Worm (Caenorhabditis elegans) whole organism, L2 larva: ENCODE data around the gene appg-2.
A peak's percentile ranks its signal among the peaks of the same experiment; 100 is the strongest.

Source experiments
- C34F6.9 ChIP-seq: fragments of 150-350 bp; optimal IDR thresholded peaks from 2 replicates; lab custom pipeline; 2014; ENCODE audit warnings: missing biosample characterization, missing genetic modification characterization
- F13H6.1 ChIP-seq: sonication (generic microtip); optimal IDR thresholded peaks from 2 replicates; lab custom pipeline; 2016; ENCODE audit warnings: missing genetic modification characterization, missing compliant biosample characterization
- R02D3.7 ChIP-seq: fragments of 150-350 bp; optimal IDR thresholded peaks from 2 replicates; lab custom pipeline; 2014; ENCODE audit warnings: missing biosample characterization, missing genetic modification characterization
- Y55F3AM.14 ChIP-seq: fragments of 200-800 bp; sonication (Bioruptor generic); optimal IDR thresholded peaks from 2 replicates; lab custom pipeline; 2018; ENCODE audit warnings: mild to moderate bottlenecking, missing genetic modification characterization, missing compliant biosample characterization
- ZK546.5 ChIP-seq: sonication (generic microtip); optimal IDR thresholded peaks from 2 replicates; lab custom pipeline; 2017; ENCODE audit warnings: missing biosample characterization, missing genetic modification characterization
- alr-1 ChIP-seq: fragments of 150-350 bp; optimal IDR thresholded peaks from 2 replicates; lab custom pipeline; 2014; ENCODE audit warnings: missing biosample characterization, missing genetic modification characterization
- aly-2 ChIP-seq: fragments of 150-350 bp; optimal IDR thresholded peaks from 2 replicates; lab custom pipeline; 2014; ENCODE audit warnings: missing biosample characterization, missing genetic modification characterization
- ama-1 ChIP-seq: fragments of 150-350 bp; optimal IDR thresholded peaks from 2 replicates; lab custom pipeline; 2018; ENCODE audit warnings: inconsistent platforms
- blmp-1 ChIP-seq: sonication (generic microtip); optimal IDR thresholded peaks from 2 replicates; lab custom pipeline; 2017; ENCODE audit warnings: missing genetic modification characterization, mild to moderate bottlenecking, missing compliant biosample characterization, antibody characterized with exemption, moderate library complexity; ENCODE audit not compliant: insufficient read depth
- ceh-16 ChIP-seq: fragments of 150-350 bp; optimal IDR thresholded peaks from 2 replicates; lab custom pipeline; 2014; ENCODE audit warnings: missing biosample characterization, missing genetic modification characterization
- ceh-82 ChIP-seq: fragments of 150-350 bp; optimal IDR thresholded peaks from 2 replicates; lab custom pipeline; 2014; ENCODE audit warnings: missing biosample characterization, missing genetic modification characterization
- crh-2 ChIP-seq: sonication (generic microtip); optimal IDR thresholded peaks from 2 replicates; lab custom pipeline; 2017; ENCODE audit warnings: missing biosample characterization, missing genetic modification characterization
- dmd-4 ChIP-seq: sonication (generic microtip); optimal IDR thresholded peaks from 2 replicates; lab custom pipeline; 2017; ENCODE audit warnings: missing biosample characterization, missing genetic modification characterization
- egl-27 ChIP-seq: sonication (generic microtip); optimal IDR thresholded peaks from 3 replicates; lab custom pipeline; 2017; ENCODE audit warnings: missing biosample characterization, missing genetic modification reagents, missing genetic modification characterization
- elt-1 ChIP-seq: fragments of 150-350 bp; optimal IDR thresholded peaks from 2 replicates; lab custom pipeline; 2014; ENCODE audit warnings: missing biosample characterization, missing genetic modification characterization
- elt-3 ChIP-seq: sonication (generic microtip); optimal IDR thresholded peaks from 2 replicates; lab custom pipeline; 2017; ENCODE audit warnings: missing biosample characterization, missing genetic modification characterization
- fos-1 ChIP-seq: fragments of 150-350 bp; optimal IDR thresholded peaks from 2 replicates; lab custom pipeline; 2014; ENCODE audit warnings: missing biosample characterization, missing genetic modification characterization
- gmeb-1 ChIP-seq: fragments of 150-350 bp; optimal IDR thresholded peaks from 2 replicates; lab custom pipeline; 2014; ENCODE audit warnings: missing biosample characterization, missing genetic modification characterization
- lin-11 ChIP-seq: fragments of 150-350 bp; sonication (generic microtip); optimal IDR thresholded peaks from 2 replicates; lab custom pipeline; 2014; ENCODE audit warnings: missing biosample characterization, missing genetic modification characterization, inconsistent platforms, mixed read lengths
- lin-13 ChIP-seq: fragments of 150-350 bp; optimal IDR thresholded peaks from 2 replicates; lab custom pipeline; 2014; ENCODE audit warnings: missing biosample characterization, missing genetic modification reagents, missing genetic modification characterization
- lin-39 ChIP-seq: fragments of 150-350 bp; optimal IDR thresholded peaks from 2 replicates; lab custom pipeline; 2014; ENCODE audit warnings: missing biosample characterization, missing genetic modification reagents, missing genetic modification characterization
- lsy-2 ChIP-seq, 2 experiments: fragments of 150-350 bp in 1 of 2; sonication (generic microtip) in 1 of 2; optimal IDR thresholded peaks; 2 replicates each; lab custom pipeline; 2014 to 2017; ENCODE audit warnings: missing biosample characterization in 2 of 2, missing genetic modification characterization in 2 of 2
- mab-5 ChIP-seq: fragments of 150-350 bp; optimal IDR thresholded peaks from 2 replicates; lab custom pipeline; 2014; ENCODE audit warnings: missing biosample characterization, missing genetic modification characterization
- mbf-1 ChIP-seq: sonication (generic microtip); optimal IDR thresholded peaks from 2 replicates; lab custom pipeline; 2017; ENCODE audit warnings: missing biosample characterization, missing genetic modification characterization
- mdl-1 ChIP-seq, 2 experiments: fragments of 150-350 bp in 1 of 2; sonication (generic microtip) in 1 of 2; optimal IDR thresholded peaks; 2 replicates each; lab custom pipeline; 2017; ENCODE audit warnings: missing biosample characterization in 2 of 2, missing genetic modification characterization in 2 of 2
- nhr-10 ChIP-seq: sonication (generic microtip); optimal IDR thresholded peaks from 2 replicates; lab custom pipeline; 2017; ENCODE audit warnings: missing biosample characterization, missing genetic modification characterization
- nhr-11 ChIP-seq: fragments of 150-350 bp; optimal IDR thresholded peaks from 2 replicates; lab custom pipeline; 2014; ENCODE audit warnings: missing biosample characterization, missing genetic modification characterization
- nhr-12 ChIP-seq: fragments of 150-350 bp; optimal IDR thresholded peaks from 2 replicates; lab custom pipeline; 2014; ENCODE audit warnings: missing biosample characterization, missing genetic modification characterization
- nhr-129 ChIP-seq: fragments of 150-350 bp; optimal IDR thresholded peaks from 2 replicates; lab custom pipeline; 2014; ENCODE audit warnings: missing biosample characterization, missing genetic modification characterization
- nhr-21 ChIP-seq: fragments of 150-350 bp; optimal IDR thresholded peaks from 2 replicates; lab custom pipeline; 2014; ENCODE audit warnings: missing biosample characterization, missing genetic modification characterization
- nhr-23 ChIP-seq: fragments of 150-350 bp; optimal IDR thresholded peaks from 2 replicates; lab custom pipeline; 2014; ENCODE audit warnings: missing biosample characterization, missing genetic modification reagents, missing genetic modification characterization
- nhr-237 ChIP-seq: fragments of 150-350 bp; optimal IDR thresholded peaks from 2 replicates; lab custom pipeline; 2014; ENCODE audit warnings: missing biosample characterization, missing genetic modification characterization
- nhr-25 ChIP-seq: fragments of 150-350 bp; sonication (generic microtip); optimal IDR thresholded peaks from 3 replicates; lab custom pipeline; 2014; ENCODE audit warnings: missing biosample characterization, missing genetic modification characterization
- nhr-6 ChIP-seq: fragments of 150-350 bp; optimal IDR thresholded peaks from 2 replicates; lab custom pipeline; 2014; ENCODE audit warnings: missing biosample characterization, missing genetic modification characterization
- nhr-77 ChIP-seq: fragments of 150-350 bp; optimal IDR thresholded peaks from 2 replicates; lab custom pipeline; 2014; ENCODE audit warnings: missing biosample characterization, missing genetic modification characterization
- peb-1 ChIP-seq: fragments of 150-350 bp; optimal IDR thresholded peaks from 2 replicates; lab custom pipeline; 2014; ENCODE audit warnings: missing biosample characterization, missing genetic modification characterization
- sem-4 ChIP-seq: fragments of 150-350 bp; optimal IDR thresholded peaks from 2 replicates; lab custom pipeline; 2014; ENCODE audit warnings: missing biosample characterization, missing genetic modification reagents, missing genetic modification characterization
- skn-1 ChIP-seq: sonication (generic microtip); optimal IDR thresholded peaks from 2 replicates; lab custom pipeline; 2017; ENCODE audit warnings: missing biosample characterization, missing genetic modification characterization
- sma-3 ChIP-seq: sonication (generic microtip); optimal IDR thresholded peaks from 2 replicates; lab custom pipeline; 2016; ENCODE audit warnings: missing genetic modification reagents, missing genetic modification characterization, missing compliant biosample characterization
- sma-9 ChIP-seq, 2 experiments: fragments of 150-350 bp in 1 of 2; sonication (generic microtip) in 1 of 2; optimal IDR thresholded peaks; 2 replicates each; lab custom pipeline; 2014 to 2016; ENCODE audit warnings: missing genetic modification characterization in 2 of 2, mild to moderate bottlenecking in 1 of 2, missing biosample characterization in 1 of 2, missing compliant biosample characterization in 1 of 2, missing genetic modification reagents in 1 of 2, moderate library complexity in 1 of 2
- snpc-4 ChIP-seq: fragments of 150-350 bp; optimal IDR thresholded peaks from 2 replicates; lab custom pipeline; 2014; ENCODE audit warnings: missing biosample characterization, missing genetic modification characterization
- unc-39 ChIP-seq: fragments of 150-350 bp; optimal IDR thresholded peaks from 2 replicates; lab custom pipeline; 2014; ENCODE audit warnings: missing biosample characterization, missing genetic modification characterization
- unc-55 ChIP-seq: fragments of 150-350 bp; sonication (generic microtip); optimal IDR thresholded peaks from 3 replicates; lab custom pipeline; 2014; ENCODE audit warnings: missing biosample characterization, missing genetic modification reagents, missing genetic modification characterization
- unc-62 ChIP-seq: fragments of 150-350 bp; optimal IDR thresholded peaks from 2 replicates; lab custom pipeline; 2014; ENCODE audit warnings: missing biosample characterization, missing genetic modification reagents, missing genetic modification characterization
- zag-1 ChIP-seq: fragments of 150-350 bp; optimal IDR thresholded peaks from 2 replicates; lab custom pipeline; 2014; ENCODE audit warnings: missing biosample characterization, missing genetic modification characterization
- ztf-1 ChIP-seq: fragments of 200-800 bp; sonication (Bioruptor generic); conservative IDR thresholded peaks from 2 replicates; pipeline ENCODE4 v1.3.6; 2022; ENCODE audit warnings: missing genetic modification characterization, missing compliant biosample characterization
- ztf-11 ChIP-seq: sonication (generic microtip); optimal IDR thresholded peaks from 2 replicates; lab custom pipeline; 2017; ENCODE audit warnings: missing biosample characterization, missing genetic modification characterization
- ztf-4 ChIP-seq: fragments of 150-350 bp; optimal IDR thresholded peaks from 2 replicates; lab custom pipeline; 2014; ENCODE audit warnings: missing biosample characterization, missing genetic modification characterization

appg-2 gene

DNA sequence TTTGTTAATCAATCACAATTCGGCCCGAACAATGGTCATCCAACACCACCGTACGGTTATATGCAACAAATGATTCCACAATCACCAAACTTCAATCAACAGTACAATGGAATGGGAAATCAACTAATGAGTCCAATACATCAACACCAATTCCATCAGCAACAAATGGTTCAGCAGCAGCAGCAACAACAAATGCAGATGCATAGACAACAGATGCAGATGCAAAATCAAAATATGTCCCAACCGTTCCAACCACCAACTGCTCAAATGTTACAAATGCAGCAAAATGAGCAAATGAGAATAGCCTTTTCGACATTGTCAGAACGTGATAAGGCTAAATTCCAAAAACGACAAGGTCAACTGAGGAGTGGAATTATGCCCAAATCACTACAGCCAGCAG lies 24.4 kb upstream of the appg-2 start:
- TF ChIP-seq dmd-4 = no peak
- TF ChIP-seq zag-1 (tag; lab: Kevin White, UChicago) = no peak
- no peak for TF ChIP-seq R02D3.7 (tag; lab: Kevin White, UChicago)
- no peak for TF ChIP-seq nhr-12 (tag; lab: Kevin White, UChicago)

DNA sequence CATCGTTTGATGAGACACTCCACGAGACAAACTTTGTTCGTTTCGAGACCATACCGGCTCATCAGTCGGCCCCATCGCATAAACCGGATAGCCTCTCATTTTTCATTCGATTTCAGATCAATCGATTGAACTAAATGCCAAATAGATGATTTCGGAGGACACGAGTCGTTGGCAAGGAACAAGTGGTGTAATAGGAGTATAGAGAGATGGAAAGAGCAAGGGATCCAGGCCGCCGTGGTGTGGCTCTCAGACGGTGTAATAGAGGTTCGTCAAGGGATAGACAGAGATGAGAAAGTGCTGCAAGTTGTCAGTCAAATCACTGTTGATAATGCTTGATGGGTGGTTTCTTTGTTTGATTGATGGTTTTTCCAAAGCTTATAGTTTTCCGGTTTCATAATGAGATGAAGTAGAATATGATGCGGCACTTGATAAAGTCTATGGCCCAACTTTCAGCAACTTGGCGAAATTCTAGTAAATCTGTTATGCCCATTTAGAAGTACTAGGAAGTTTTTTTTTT lies 17.4 kb upstream of the appg-2 start, which contains the start of gene sgn-1:
sgn-1 (minus strand) TSS at position 220 of the 517 bp plus-strand sequence.
- peak; percentile 23 for TF ChIP-seq nhr-129 (tag; lab: Kevin White, UChicago)
- no peak for TF ChIP-seq fos-1 (tag; lab: Kevin White, UChicago)

DNA sequence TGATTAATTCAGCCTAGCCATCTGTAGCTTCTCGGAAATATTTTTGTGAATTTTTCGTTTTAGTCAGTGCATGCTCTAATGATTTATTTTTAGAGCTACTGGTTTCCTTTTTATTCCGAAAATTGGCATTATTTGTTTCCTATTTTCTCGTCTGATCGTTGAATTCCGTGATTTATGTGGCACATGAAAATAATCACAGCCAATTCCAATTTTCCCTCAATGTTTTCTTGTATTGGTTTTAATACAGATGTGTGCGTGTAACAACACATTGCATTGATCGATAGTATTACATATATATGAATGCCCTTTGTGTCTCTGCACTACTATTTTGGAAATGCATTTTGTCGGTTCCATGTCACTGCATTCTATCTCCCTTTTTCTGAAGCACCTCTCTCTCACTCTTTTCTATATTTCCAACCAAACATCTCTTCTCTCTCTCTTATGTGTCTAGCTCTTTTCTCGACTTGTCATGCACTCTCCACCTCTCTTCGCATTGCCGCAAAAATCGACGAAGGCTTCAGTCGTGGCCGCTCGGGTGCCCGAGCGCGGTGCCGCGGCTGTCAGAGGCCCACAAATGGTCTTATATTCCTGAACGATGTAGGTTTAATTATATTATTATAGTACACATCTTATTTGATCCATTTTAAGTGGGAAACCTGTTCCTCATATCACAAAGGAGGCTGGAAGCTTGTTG lies 16.5 kb upstream of the appg-2 start:
- no peak for TF ChIP-seq nhr-21 (tag; lab: Kevin White, UChicago)
- TF ChIP-seq peb-1 (tag; lab: Kevin White, UChicago) = no peak
- no peak for TF ChIP-seq nhr-11
- peak; percentile 28 for TF ChIP-seq sma-9 (GFP tag; optimal IDR thresholded peaks at IDR 0.05; lab: Kevin White, UChicago)
- no peak for TF ChIP-seq sma-9 (tag; optimal IDR thresholded peaks at IDR 0.05; lab: Kevin White, UChicago)
- no peak for TF ChIP-seq nhr-12 (tag; lab: Kevin White, UChicago)
- no peak for TF ChIP-seq nhr-237 (tag; lab: Kevin White, UChicago)
- TF ChIP-seq fos-1 (tag; lab: Kevin White, UChicago) = peak; percentile 6
- TF ChIP-seq ama-1 (lab: Kevin White, UChicago) = peak; percentile 82
- no peak for TF ChIP-seq gmeb-1 (tag; lab: Kevin White, UChicago)
- TF ChIP-seq nhr-77 (tag; lab: Kevin White, UChicago) = no peak
- TF ChIP-seq crh-2 = peak; percentile 71
- no peak for TF ChIP-seq nhr-6
- TF ChIP-seq egl-27 (tag; lab: Kevin White, UChicago) = no peak
- no peak for TF ChIP-seq mbf-1 (tag; lab: Kevin White, UChicago)
- TF ChIP-seq ztf-4 = peak; percentile 20
- TF ChIP-seq elt-1 (tag; lab: Kevin White, UChicago) = no peak
- TF ChIP-seq alr-1 (tag; lab: Kevin White, UChicago) = no peak
- no peak for TF ChIP-seq blmp-1 (tag; lab: Kevin White, UChicago)
- TF ChIP-seq elt-3 (tag; lab: Kevin White, UChicago) = no peak
- TF ChIP-seq ztf-1 (GFP tag; lab: Robert Waterston, UW) = no peak
- TF ChIP-seq sma-3 (GFP tag; lab: Kevin White, UChicago) = no peak
- no peak for TF ChIP-seq ceh-16 (tag; lab: Kevin White, UChicago)
- no peak for TF ChIP-seq R02D3.7 (tag; lab: Kevin White, UChicago)
- TF ChIP-seq C34F6.9 = peak; percentile 86
- TF ChIP-seq unc-39 (tag; lab: Kevin White, UChicago) = no peak
- TF ChIP-seq lin-39 (tag; lab: Kevin White, UChicago) = no peak
- TF ChIP-seq sem-4 (tag; lab: Kevin White, UChicago) = peak; percentile 23
- TF ChIP-seq mdl-1 (tag; optimal IDR thresholded peaks at IDR 0.05; lab: Kevin White, UChicago) = no peak
- TF ChIP-seq skn-1 = no peak
- TF ChIP-seq aly-2 (tag; lab: Kevin White, UChicago) = no peak
- TF ChIP-seq lsy-2 (tag; optimal IDR thresholded peaks at IDR 0.05; lab: Kevin White, UChicago) = peak in 1 of 2 experiments; percentile 41
- TF ChIP-seq ZK546.5 (tag; lab: Kevin White, UChicago) = no peak
- peak; percentile 71 for TF ChIP-seq unc-55 (GFP tag; lab: Kevin White, UChicago)
- TF ChIP-seq lin-11 (tag; lab: Kevin White, UChicago) = no peak
- no peak for TF ChIP-seq Y55F3AM.14
- TF ChIP-seq nhr-25 = no peak
- no peak for TF ChIP-seq mab-5
- TF ChIP-seq zag-1 (tag; lab: Kevin White, UChicago) = peak; percentile 33
- TF ChIP-seq ceh-82 = no peak
- TF ChIP-seq unc-62 (GFP tag; lab: Kevin White, UChicago) = no peak
- peak; percentile 49 for TF ChIP-seq F13H6.1 (tag; lab: Kevin White, UChicago)
- TF ChIP-seq dmd-4 = no peak
- TF ChIP-seq nhr-23 = no peak
- TF ChIP-seq lin-13 (GFP tag; lab: Kevin White, UChicago) = no peak
- peak; percentile 13 for TF ChIP-seq snpc-4 (tag; lab: Kevin White, UChicago)
- peak; percentile 48 for TF ChIP-seq nhr-129 (tag; lab: Kevin White, UChicago)
- no peak for TF ChIP-seq ztf-11 (tag; lab: Kevin White, UChicago)
- TF ChIP-seq nhr-10 (tag; lab: Kevin White, UChicago) = no peak
